Worm (Caenorhabditis elegans) whole organism, L4 larva: ENCODE measurements around the gene mes-6.

Experiments
- D1046.2 ChIP-seq: fragments of 200-800 bp; sonication (Bioruptor generic); IDR thresholded peaks from 2 replicates; pipeline ENCODE4 v1.3.6; 2022; ENCODE audit warnings: missing genetic modification characterization, missing compliant biosample characterization
- F26F4.8 ChIP-seq: fragments of 200-800 bp; sonication (Bioruptor generic); conservative IDR thresholded peaks from 2 replicates; pipeline ENCODE4 v1.3.6; 2022; ENCODE audit warnings: missing genetic modification characterization, missing compliant biosample characterization
- F37D6.2 ChIP-seq: sonication (generic microtip); optimal IDR thresholded peaks from 2 replicates; lab custom pipeline; 2016; ENCODE audit warnings: mild to moderate bottlenecking, missing genetic modification characterization, missing compliant biosample characterization
- F49E8.2 ChIP-seq: sonication (generic microtip); optimal IDR thresholded peaks from 2 replicates; lab custom pipeline; 2016; ENCODE audit warnings: missing compliant biosample characterization, mild to moderate bottlenecking, missing genetic modification characterization, borderline replicate concordance
- Y48G9A.11 ChIP-seq: fragments of 200-800 bp; sonication (Bioruptor generic); IDR thresholded peaks from 2 replicates; pipeline ENCODE4 v1.3.6; 2022; ENCODE audit warnings: missing genetic modification reagents, missing genetic modification characterization, missing compliant biosample characterization
- Y5F2A.4 ChIP-seq: fragments of 200-800 bp; sonication (Bioruptor generic); optimal IDR thresholded peaks from 2 replicates; lab custom pipeline; 2018; ENCODE audit warnings: mild to moderate bottlenecking, missing genetic modification characterization, missing compliant biosample characterization
- aly-2 ChIP-seq: sonication (generic microtip); optimal IDR thresholded peaks from 2 replicates; lab custom pipeline; 2018; ENCODE audit warnings: missing biosample characterization, missing genetic modification characterization
- ama-1 ChIP-seq: fragments of 150-350 bp; optimal IDR thresholded peaks from 2 replicates; lab custom pipeline; 2014; ENCODE audit warnings: inconsistent platforms, mixed read lengths
- arid-1 ChIP-seq: fragments of 200-800 bp; sonication (Bioruptor generic); conservative IDR thresholded peaks from 2 replicates; pipeline ENCODE4 v1.3.6; 2022; ENCODE audit warnings: missing genetic modification reagents, missing genetic modification characterization, missing compliant biosample characterization
- ceh-62 ChIP-seq: sonication (generic microtip); optimal IDR thresholded peaks from 2 replicates; lab custom pipeline; 2017; ENCODE audit warnings: missing biosample characterization, missing genetic modification characterization
- cey-2 ChIP-seq: sonication (generic microtip); optimal IDR thresholded peaks from 3 replicates; lab custom pipeline; 2017; ENCODE audit warnings: missing genetic modification characterization, mild to moderate bottlenecking, missing compliant biosample characterization, antibody characterized with exemption, borderline replicate concordance; ENCODE audit not compliant: insufficient read depth
- fkh-10 ChIP-seq: fragments of 150-350 bp; optimal IDR thresholded peaks from 2 replicates; lab custom pipeline; 2014; ENCODE audit warnings: missing biosample characterization, missing genetic modification reagents, missing genetic modification characterization
- fos-1 ChIP-seq: fragments of 150-350 bp; optimal IDR thresholded peaks from 2 replicates; lab custom pipeline; 2014; ENCODE audit warnings: missing biosample characterization, missing genetic modification characterization
- gei-8 ChIP-seq: fragments of 200-800 bp; sonication (Bioruptor generic); optimal IDR thresholded peaks from 2 replicates; lab custom pipeline; 2018; ENCODE audit warnings: mild to moderate bottlenecking, missing genetic modification characterization, missing compliant biosample characterization
- hif-1 ChIP-seq, 2 experiments: sonication (generic microtip); optimal IDR thresholded peaks; 2 replicates each; lab custom pipeline; 2016 to 2017; ENCODE audit warnings: missing compliant biosample characterization in 2 of 2, missing genetic modification characterization in 2 of 2, missing genetic modification reagents in 2 of 2, missing genotype in 2 of 2, mild to moderate bottlenecking in 1 of 2
- hlh-30 ChIP-seq: sonication (generic microtip); optimal IDR thresholded peaks from 2 replicates; lab custom pipeline; 2017; ENCODE audit warnings: antibody characterized with exemption, mild to moderate bottlenecking, missing genetic modification characterization, missing compliant biosample characterization; ENCODE audit not compliant: insufficient read depth
- hmg-1.1 ChIP-seq: fragments of 200-800 bp; sonication (Bioruptor generic); IDR thresholded peaks from 2 replicates; pipeline ENCODE4 v1.3.6; 2022; ENCODE audit warnings: missing genetic modification reagents, missing genetic modification characterization, missing compliant biosample characterization
- lim-7 ChIP-seq: fragments of 200-800 bp; sonication (Bioruptor generic); IDR thresholded peaks from 2 replicates; pipeline ENCODE4 v1.3.6; 2022; ENCODE audit warnings: missing genetic modification characterization, missing compliant biosample characterization
- lin-13 ChIP-seq: fragments of 150-350 bp; optimal IDR thresholded peaks from 2 replicates; lab custom pipeline; 2014; ENCODE audit warnings: missing biosample characterization, missing genetic modification reagents, missing genetic modification characterization
- lin-15B ChIP-seq: fragments of 150-350 bp; sonication (generic microtip); optimal IDR thresholded peaks from 3 replicates; lab custom pipeline; 2014; ENCODE audit warnings: missing biosample characterization, missing genetic modification characterization
- lin-29 ChIP-seq: fragments of 200-800 bp; sonication (Bioruptor generic); IDR thresholded peaks from 2 replicates; pipeline ENCODE4 v1.3.6; 2022; ENCODE audit warnings: missing genetic modification reagents, missing genetic modification characterization, missing compliant biosample characterization
- lin-38 ChIP-seq: fragments of 200-800 bp; sonication (Bioruptor generic); IDR thresholded peaks from 2 replicates; pipeline ENCODE4 v1.3.6; 2022; ENCODE audit warnings: missing genetic modification reagents, missing genetic modification characterization, missing compliant biosample characterization
- lin-39 ChIP-seq: fragments of 150-350 bp; optimal IDR thresholded peaks from 2 replicates; lab custom pipeline; 2014; ENCODE audit warnings: missing biosample characterization, missing genetic modification reagents, missing genetic modification characterization
- mep-1 ChIP-seq: fragments of 150-350 bp; sonication (generic microtip); optimal IDR thresholded peaks from 3 replicates; lab custom pipeline; 2014; ENCODE audit warnings: missing biosample characterization, missing genetic modification characterization
- nhr-10 ChIP-seq: fragments of 150-350 bp; optimal IDR thresholded peaks from 2 replicates; lab custom pipeline; 2014; ENCODE audit warnings: missing biosample characterization, missing genetic modification characterization
- nhr-11 ChIP-seq: fragments of 150-350 bp; optimal IDR thresholded peaks from 2 replicates; lab custom pipeline; 2014; ENCODE audit warnings: missing biosample characterization, missing genetic modification characterization
- nhr-42 ChIP-seq: fragments of 200-800 bp; sonication (Bioruptor generic); IDR thresholded peaks from 2 replicates; pipeline ENCODE4 v1.3.6; 2022; ENCODE audit warnings: missing genetic modification characterization, missing compliant biosample characterization
- nhr-48 ChIP-seq: sonication (generic microtip); optimal IDR thresholded peaks from 2 replicates; lab custom pipeline; 2016; ENCODE audit warnings: mild to moderate bottlenecking, missing genetic modification characterization, missing compliant biosample characterization
- php-3 ChIP-seq: fragments of 200-800 bp; sonication (Bioruptor generic); IDR thresholded peaks from 2 replicates; pipeline ENCODE4 v1.3.6; 2022; ENCODE audit warnings: missing genetic modification reagents, missing genetic modification characterization, missing compliant biosample characterization
- saeg-2 ChIP-seq: fragments of 200-800 bp; sonication (Bioruptor generic); IDR thresholded peaks from 2 replicates; pipeline ENCODE4 v1.3.6; 2022; ENCODE audit warnings: missing genetic modification reagents, missing genetic modification characterization, missing compliant biosample characterization
- unc-130 ChIP-seq: sonication (generic microtip); optimal IDR thresholded peaks from 2 replicates; lab custom pipeline; 2016; ENCODE audit warnings: missing genetic modification reagents, missing genetic modification characterization, missing compliant biosample characterization
- unc-62 ChIP-seq, 3 experiments: fragments of 150-350 bp in 1 of 3; sonication (generic microtip); optimal IDR thresholded peaks in 2 of 3; peaks in 1 of 3; 1 replicate in 1 of 3; 2 replicates in 2 of 3; lab custom pipeline; 2014 to 2017; ENCODE audit warnings: missing biosample characterization in 3 of 3, missing genetic modification characterization in 3 of 3, missing genetic modification reagents in 3 of 3, missing genotype in 1 of 3
- vab-7 ChIP-seq: fragments of 200-800 bp; sonication (Bioruptor generic); IDR thresholded peaks from 2 replicates; pipeline ENCODE4 v1.3.6; 2022; ENCODE audit warnings: missing genetic modification reagents, missing genetic modification characterization, missing compliant biosample characterization
- zag-1 ChIP-seq: fragments of 150-350 bp; optimal IDR thresholded peaks from 2 replicates; lab custom pipeline; 2014; ENCODE audit warnings: missing biosample characterization, missing genetic modification characterization
- zfp-2 ChIP-seq: sonication (generic microtip); optimal IDR thresholded peaks from 2 replicates; lab custom pipeline; 2016; ENCODE audit warnings: mild to moderate bottlenecking, missing genetic modification characterization, missing compliant biosample characterization
- ztf-11 ChIP-seq: fragments of 150-350 bp; optimal IDR thresholded peaks from 2 replicates; lab custom pipeline; 2014; ENCODE audit warnings: missing biosample characterization, missing genetic modification characterization
- ztf-7 ChIP-seq: fragments of 150-350 bp; optimal IDR thresholded peaks from 2 replicates; lab custom pipeline; 2014; ENCODE audit warnings: missing biosample characterization, missing genetic modification characterization

Gene mes-6

DNA sequence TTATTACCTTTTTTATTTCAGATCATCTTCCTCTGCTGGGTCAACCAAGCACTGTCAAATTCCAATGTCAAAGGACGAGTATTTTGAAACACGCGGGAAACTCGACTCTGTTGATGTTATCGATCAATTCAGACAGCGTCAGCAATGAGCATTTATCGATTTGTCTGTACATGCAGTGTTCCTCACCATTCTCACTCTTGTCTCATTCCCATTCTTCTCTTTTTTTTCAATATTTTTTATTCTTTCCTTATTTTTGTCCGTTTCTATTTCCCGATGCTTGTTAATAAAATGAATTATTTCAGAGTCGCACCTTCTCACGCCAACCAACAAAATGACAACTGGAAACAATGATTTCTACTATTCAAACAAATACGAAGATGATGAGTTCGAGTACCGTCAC is 2.5 kb downstream of the mes-6 start, which contains the start of gene cks-1:
Gene cks-1 (plus strand): TSS at position 301 of the 400 bp plus-strand sequence.
- TF ChIP-seq arid-1 (GFP tag; lab: Robert Waterston, UW) (no peak), hif-1 (tag; optimal IDR thresholded peaks at IDR 0.05; lab: Kevin White, UChicago) (no peak), lim-7 (GFP tag; lab: Robert Waterston, UW) (no peak), mep-1 (no peak), lin-15B (tag; lab: Kevin White, UChicago) (no peak), ceh-62 (tag; lab: Kevin White, UChicago) (no peak), gei-8 (GFP tag; lab: Kevin White, UChicago) (no peak), F49E8.2 (tag; lab: Kevin White, UChicago) (no peak), vab-7 (GFP tag; lab: Robert Waterston, UW) (no peak), ztf-7 (tag; lab: Kevin White, UChicago) (no peak), unc-62 (GFP tag; optimal IDR thresholded peaks at IDR 0.05 in 1 of 2; lab: Kevin White, UChicago) (no peak), unc-62 (tag; optimal IDR thresholded peaks at IDR 0.05; lab: Kevin White, UChicago) (no peak), nhr-42 (GFP tag; lab: Robert Waterston, UW) (no peak), cey-2 (tag; lab: Kevin White, UChicago) (no peak), hlh-30 (tag; lab: Kevin White, UChicago) (no peak)

ce11 chrIV:8514546-8514945 is 3.5 kb downstream of the mes-6 start:
- TF ChIP-seq lin-13 (GFP tag; lab: Kevin White, UChicago): no peak
- no peak for TF ChIP-seq nhr-48 (tag; lab: Kevin White, UChicago)
- TF ChIP-seq zfp-2 (tag; lab: Kevin White, UChicago): no peak
- no peak for TF ChIP-seq arid-1 (GFP tag; lab: Robert Waterston, UW)
- TF ChIP-seq lin-29 (GFP tag; lab: Robert Waterston, UW): no peak
- no peak for TF ChIP-seq php-3 (GFP tag; lab: Robert Waterston, UW)
- TF ChIP-seq lin-38 (GFP tag; lab: Robert Waterston, UW): 0 out of 2 replicates have a peak, but pooled peaks have one; percentile 16
- TF ChIP-seq ama-1: no peak
- no peak for TF ChIP-seq D1046.2 (GFP tag; lab: Robert Waterston, UW)
- TF ChIP-seq F49E8.2 (tag; lab: Kevin White, UChicago): peak; percentile 20

DNA sequence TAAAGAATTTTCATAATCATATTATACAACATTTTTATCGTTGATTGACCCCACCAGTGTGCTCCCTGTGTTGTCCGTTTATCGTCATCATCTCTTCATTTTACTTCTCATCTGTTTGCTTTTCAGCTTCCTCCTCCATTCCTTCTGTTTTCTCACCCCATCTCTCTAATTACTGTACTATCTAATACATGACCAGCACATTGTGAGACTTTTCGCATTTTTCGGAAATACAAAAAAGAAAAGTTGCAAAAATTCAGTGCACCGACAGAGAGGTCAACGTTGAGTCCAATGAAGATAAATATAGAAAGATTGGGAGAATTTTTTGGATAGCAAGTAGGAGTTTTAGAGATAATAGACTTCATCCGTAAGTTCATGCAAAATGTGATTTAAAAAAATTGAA is 8.9 kb downstream of the mes-6 start:
- TF ChIP-seq unc-62 (GFP tag; optimal IDR thresholded peaks at IDR 0.05 in 1 of 2; lab: Kevin White, UChicago) (peak in 1 of 2 experiments; percentile 95), unc-62 (tag; optimal IDR thresholded peaks at IDR 0.05; lab: Kevin White, UChicago) (no peak), aly-2 (no peak), lin-39 (tag; lab: Kevin White, UChicago) (no peak), F37D6.2 (no peak)
- TF ChIP-seq, all 104 proteins: peak for 1

- TF ChIP-seq lin-29 (GFP tag; lab: Robert Waterston, UW) (no peak), Y48G9A.11 (GFP tag; lab: Robert Waterston, UW) (no peak), zag-1 (no peak), ztf-11 (tag; lab: Kevin White, UChicago) (no peak), fkh-10 (no peak), gei-8 (GFP tag; lab: Kevin White, UChicago) (no peak), fos-1 (tag; lab: Kevin White, UChicago) (no peak), unc-62 (GFP tag; optimal IDR thresholded peaks at IDR 0.05 in 1 of 2; lab: Kevin White, UChicago) (no peak), unc-62 (tag; optimal IDR thresholded peaks at IDR 0.05; lab: Kevin White, UChicago) (no peak), Y5F2A.4 (GFP tag; lab: Kevin White, UChicago) (no peak), saeg-2 (GFP tag; lab: Robert Waterston, UW) (no peak)
Measured at ce11 chrIV:8520594-8520993, 9.5 kb downstream of the mes-6 start, which contains the start of gene pkg-2. TSS of gene pkg-2 (plus strand) at chrIV:8520894.

DNA sequence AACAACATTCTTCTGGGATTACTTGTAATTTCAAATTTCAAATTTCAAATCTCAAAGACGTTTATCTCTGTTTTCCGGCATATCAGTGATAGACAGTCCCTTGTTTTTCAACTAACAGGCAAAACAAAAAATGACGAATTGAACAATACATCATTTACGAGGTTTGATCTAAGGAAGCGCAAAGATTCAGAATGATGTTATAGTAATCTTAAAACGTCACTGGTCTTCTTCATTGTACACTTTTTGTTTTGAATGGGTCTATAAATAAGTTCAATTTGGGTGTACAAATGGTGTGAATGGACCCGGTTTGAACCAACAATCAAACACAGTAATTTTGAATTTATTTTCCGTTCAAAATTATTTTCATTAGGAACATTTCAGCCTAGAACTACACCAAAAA is 12.9 kb downstream of the mes-6 start:
- no peak for TF ChIP-seq hmg-1.1 (GFP tag; lab: Robert Waterston, UW)
- no peak for TF ChIP-seq gei-8 (GFP tag; lab: Kevin White, UChicago)
- TF ChIP-seq nhr-10 (tag; lab: Kevin White, UChicago): no peak
- TF ChIP-seq F26F4.8: no peak
- peak in 1 of 2 experiments; percentile 96 for TF ChIP-seq unc-62 (GFP tag; optimal IDR thresholded peaks at IDR 0.05 in 1 of 2; lab: Kevin White, UChicago)
- no peak for TF ChIP-seq unc-62 (tag; optimal IDR thresholded peaks at IDR 0.05; lab: Kevin White, UChicago)
- no peak for TF ChIP-seq unc-130 (GFP tag; lab: Kevin White, UChicago)
- TF ChIP-seq nhr-11: no peak
